Worm (Caenorhabditis elegans) whole organism, L1 larva: ENCODE data around the gene ufl-1.

ENCODE experiments used
- C16A3.4 ChIP-seq: fragments of 150-350 bp; optimal IDR thresholded peaks from 2 replicates; lab custom pipeline; 2014; ENCODE audit warnings: missing biosample characterization, missing genetic modification characterization
- F16B12.6 ChIP-seq: fragments of 150-350 bp; optimal IDR thresholded peaks from 2 replicates; lab custom pipeline; 2014; ENCODE audit warnings: missing biosample characterization, missing genetic modification characterization
- ama-1 ChIP-seq: fragments of 150-350 bp; optimal IDR thresholded peaks from 2 replicates; lab custom pipeline; 2014
- blmp-1 ChIP-seq: fragments of 150-350 bp; optimal IDR thresholded peaks from 2 replicates; lab custom pipeline; 2014; ENCODE audit warnings: missing biosample characterization, missing genetic modification characterization
- ceh-8 ChIP-seq: fragments of 200-800 bp; sonication (Bioruptor generic); optimal IDR thresholded peaks from 2 replicates; lab custom pipeline; 2018; ENCODE audit warnings: mild to moderate bottlenecking, missing genetic modification characterization, moderate library complexity, missing compliant biosample characterization
- ceh-88 ChIP-seq: fragments of 200-800 bp; sonication (Bioruptor generic); IDR thresholded peaks from 2 replicates; pipeline ENCODE4 v1.3.6; 2022; ENCODE audit warnings: missing genetic modification characterization, missing compliant biosample characterization
- dpl-1 ChIP-seq, 3 experiments: fragments of 150-350 bp in 2 of 3; sonication (generic microtip) in 1 of 3; optimal IDR thresholded peaks; 2 replicates each; lab custom pipeline; 2014 to 2017; ENCODE audit warnings: missing biosample characterization in 3 of 3, missing genetic modification characterization in 3 of 3, missing genetic modification reagents in 3 of 3
- efl-1 ChIP-seq, 4 experiments: fragments of 150-350 bp; optimal IDR thresholded peaks in 3 of 4; peaks in 1 of 4; 1 replicate in 1 of 4; 2 replicates in 3 of 4; lab custom pipeline; 2014; ENCODE audit warnings: missing biosample characterization in 2 of 4, missing genetic modification characterization in 2 of 4, missing genetic modification reagents in 2 of 4
- elt-2 ChIP-seq: sonication (generic microtip); optimal IDR thresholded peaks from 2 replicates; lab custom pipeline; 2016; ENCODE audit warnings: missing genetic modification characterization, mild to moderate bottlenecking, inconsistent platforms, missing compliant biosample characterization, missing genetic modification reagents
- elt-3 ChIP-seq, 6 experiments: fragments of 150-350 bp in 1 of 6; sonication (generic microtip); optimal IDR thresholded peaks; 2 replicates each; lab custom pipeline; 2017 to 2018; ENCODE audit warnings: missing biosample characterization in 6 of 6, missing genetic modification characterization in 6 of 6, inconsistent platforms in 1 of 6
- fkh-10 ChIP-seq: sonication (generic microtip); optimal IDR thresholded peaks from 2 replicates; lab custom pipeline; 2017; ENCODE audit warnings: missing biosample characterization, missing genetic modification reagents, missing genetic modification characterization
- irx-1 ChIP-seq: sonication (generic microtip); optimal IDR thresholded peaks from 2 replicates; lab custom pipeline; 2016; ENCODE audit warnings: missing genetic modification characterization, missing compliant biosample characterization
- jun-1 ChIP-seq: fragments of 150-350 bp; optimal IDR thresholded peaks from 2 replicates; lab custom pipeline; 2014; ENCODE audit warnings: missing biosample characterization, missing genetic modification reagents, missing genetic modification characterization
- lin-13 ChIP-seq: fragments of 150-350 bp; optimal IDR thresholded peaks from 2 replicates; lab custom pipeline; 2014; ENCODE audit warnings: missing biosample characterization, missing genetic modification reagents, missing genetic modification characterization
- lin-14 ChIP-seq: fragments of 200-800 bp; sonication (Bioruptor generic); optimal IDR thresholded peaks from 2 replicates; lab custom pipeline; 2018; ENCODE audit warnings: mild to moderate bottlenecking, missing genetic modification characterization, moderate library complexity, missing compliant biosample characterization
- lin-35 ChIP-seq, 2 experiments: fragments of 150-350 bp; optimal IDR thresholded peaks; 2 replicates each; lab custom pipeline; 2014; ENCODE audit warnings: missing biosample characterization in 2 of 2, missing genetic modification characterization in 2 of 2, missing genetic modification reagents in 2 of 2
- lin-39 ChIP-seq: fragments of 150-350 bp; optimal IDR thresholded peaks from 2 replicates; lab custom pipeline; 2014; ENCODE audit warnings: missing biosample characterization, missing genetic modification reagents, missing genetic modification characterization
- lsy-2 ChIP-seq, 2 experiments: fragments of 150-350 bp; optimal IDR thresholded peaks; 2 replicates each; lab custom pipeline; 2014; ENCODE audit warnings: missing biosample characterization in 2 of 2, missing genetic modification characterization in 2 of 2
- mdl-1 ChIP-seq, 2 experiments: fragments of 150-350 bp; optimal IDR thresholded peaks; 2 replicates each; lab custom pipeline; 2014 to 2017; ENCODE audit warnings: missing biosample characterization in 2 of 2, missing genetic modification characterization in 2 of 2, inconsistent platforms in 1 of 2
- mep-1 ChIP-seq: fragments of 150-350 bp; optimal IDR thresholded peaks from 2 replicates; lab custom pipeline; 2014; ENCODE audit warnings: missing biosample characterization, missing genetic modification characterization
- nhr-12 ChIP-seq: sonication (generic microtip); optimal IDR thresholded peaks from 2 replicates; lab custom pipeline; 2017; ENCODE audit warnings: missing biosample characterization, missing genetic modification characterization
- nhr-19 ChIP-seq: fragments of 200-800 bp; sonication (Bioruptor generic); conservative IDR thresholded peaks from 2 replicates; pipeline ENCODE4 v1.3.6; 2022; ENCODE audit warnings: missing genetic modification characterization, missing compliant biosample characterization
- nhr-20 ChIP-seq: sonication (generic microtip); optimal IDR thresholded peaks from 2 replicates; lab custom pipeline; 2016; ENCODE audit warnings: mild to moderate bottlenecking, missing genetic modification characterization, missing compliant biosample characterization
- nhr-28 ChIP-seq: fragments of 150-350 bp; optimal IDR thresholded peaks from 2 replicates; lab custom pipeline; 2014; ENCODE audit warnings: missing biosample characterization, missing genetic modification characterization
- nhr-71 ChIP-seq: sonication (generic microtip); optimal IDR thresholded peaks from 2 replicates; lab custom pipeline; 2016; ENCODE audit warnings: mild to moderate bottlenecking, missing genetic modification characterization, moderate library complexity, missing compliant biosample characterization
- nhr-77 ChIP-seq: fragments of 150-350 bp; optimal IDR thresholded peaks from 2 replicates; lab custom pipeline; 2014; ENCODE audit warnings: missing biosample characterization, missing genetic modification characterization
- nhr-85 ChIP-seq: sonication (generic microtip); peaks from one replicate; lab custom pipeline; 2016; ENCODE audit warnings: missing genetic modification characterization, inconsistent platforms, missing compliant biosample characterization
- nhr-90 ChIP-seq: sonication (generic microtip); optimal IDR thresholded peaks from 2 replicates; lab custom pipeline; 2016; ENCODE audit warnings: mild to moderate bottlenecking, missing genetic modification characterization, missing compliant biosample characterization; ENCODE audit not compliant: poor library complexity
- rnt-1 ChIP-seq: sonication (generic microtip); optimal IDR thresholded peaks from 2 replicates; lab custom pipeline; 2016; ENCODE audit warnings: mild to moderate bottlenecking, missing genetic modification characterization, moderate library complexity, missing compliant biosample characterization
- snpc-4 ChIP-seq: fragments of 150-350 bp; optimal IDR thresholded peaks from 2 replicates; lab custom pipeline; 2014; ENCODE audit warnings: missing biosample characterization, missing genetic modification characterization
- snu-23 ChIP-seq: sonication (generic microtip); optimal IDR thresholded peaks from 2 replicates; lab custom pipeline; 2016; ENCODE audit warnings: missing genetic modification characterization, missing compliant biosample characterization
- sox-4 ChIP-seq: sonication (generic microtip); optimal IDR thresholded peaks from 2 replicates; lab custom pipeline; 2016; ENCODE audit warnings: missing genetic modification characterization, missing compliant biosample characterization
- sup-37 ChIP-seq: fragments of 200-800 bp; sonication (Bioruptor generic); optimal IDR thresholded peaks from 2 replicates; lab custom pipeline; 2018; ENCODE audit warnings: mild to moderate bottlenecking, missing genetic modification characterization, missing compliant biosample characterization
- tbx-2 ChIP-seq: sonication (generic microtip); optimal IDR thresholded peaks from 2 replicates; lab custom pipeline; 2016; ENCODE audit warnings: missing genetic modification characterization, missing compliant biosample characterization
- tlp-1 ChIP-seq: fragments of 150-350 bp; optimal IDR thresholded peaks from 2 replicates; lab custom pipeline; 2014; ENCODE audit warnings: missing biosample characterization, missing genetic modification characterization
- unc-130 ChIP-seq: fragments of 150-350 bp; optimal IDR thresholded peaks from 2 replicates; lab custom pipeline; 2017; ENCODE audit warnings: missing biosample characterization, missing genetic modification characterization, inconsistent platforms
- ztf-4 ChIP-seq: fragments of 150-350 bp; optimal IDR thresholded peaks from 2 replicates; lab custom pipeline; 2014; ENCODE audit warnings: missing biosample characterization, missing genetic modification characterization

ufl-1 gene

DNA sequence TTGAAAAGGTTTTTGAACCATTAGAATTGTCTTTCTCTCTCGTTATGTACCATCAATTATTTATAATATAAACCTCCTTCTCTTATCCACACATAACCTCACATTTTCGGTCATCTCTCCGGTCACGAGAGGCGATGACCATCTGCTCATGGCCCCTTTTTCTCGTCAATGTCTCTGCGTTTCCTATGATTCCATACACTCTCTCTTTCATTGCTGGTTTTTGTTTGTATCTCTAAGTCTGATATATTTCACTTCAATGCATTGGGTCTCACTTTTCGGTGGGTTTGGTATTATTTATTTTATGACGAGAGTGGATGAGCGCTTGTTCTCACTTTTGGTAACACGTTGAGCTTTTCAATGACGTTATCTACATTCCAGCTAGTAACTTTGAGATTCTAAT, 13.7 kb downstream of the ufl-1 start (continued):
- peak; percentile 91 for TF ChIP-seq nhr-20 (tag; lab: Kevin White, UChicago)
- peak; percentile 85 for TF ChIP-seq ztf-4 (tag; lab: Kevin White, UChicago)
- peak; percentile 85 for TF ChIP-seq nhr-85
- TF ChIP-seq tlp-1 (tag; lab: Kevin White, UChicago) = no peak
- TF ChIP-seq sox-4 = no peak
- no peak for TF ChIP-seq ceh-8 (GFP tag; lab: Kevin White, UChicago)
- TF ChIP-seq unc-130 (tag; lab: Kevin White, UChicago) = peak; percentile 46

- TF ChIP-seq nhr-12 = no peak
- TF ChIP-seq nhr-85 = peak; percentile 56
Observed at ce11 chrIV:7022227-7022626, 14.4 kb downstream of the ufl-1 start.

DNA sequence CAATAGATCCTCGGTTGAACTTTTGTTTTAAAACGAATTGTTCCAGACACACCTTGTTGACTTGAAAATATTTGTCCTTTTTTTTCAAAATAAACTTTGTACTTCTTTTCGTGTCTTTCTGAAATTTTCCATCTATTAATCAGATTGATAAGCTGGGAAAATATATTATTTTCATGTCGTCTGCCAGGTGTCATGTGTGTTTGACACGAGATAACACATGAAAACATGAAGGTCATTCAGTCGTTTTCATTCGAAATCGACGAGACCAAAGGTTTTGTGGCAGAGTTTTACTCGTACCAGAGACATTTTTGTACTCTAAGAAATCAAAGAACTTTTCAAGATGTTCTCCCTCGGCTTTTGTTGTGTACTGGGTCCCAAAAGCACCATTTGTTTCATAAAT, 16.0 kb downstream of the ufl-1 start:
- peak in 1 of 2 experiments; percentile 41 for TF ChIP-seq mdl-1 (tag; optimal IDR thresholded peaks at IDR 0.05; lab: Kevin White, UChicago)
- no peak for TF ChIP-seq snpc-4 (tag; lab: Kevin White, UChicago)
- peak; percentile 24 for TF ChIP-seq C16A3.4 (tag; lab: Kevin White, UChicago)
- TF ChIP-seq lsy-2 (tag; optimal IDR thresholded peaks at IDR 0.05; lab: Kevin White, UChicago) = peak in 1 of 2 experiments; percentile 37
- TF ChIP-seq nhr-20 (tag; lab: Kevin White, UChicago) = peak; percentile 59
- no peak for TF ChIP-seq lin-39 (tag; lab: Kevin White, UChicago)
- peak; percentile 43 for TF ChIP-seq unc-130 (tag; lab: Kevin White, UChicago)
- TF ChIP-seq nhr-71 = peak; percentile 66
- TF ChIP-seq rnt-1 (tag; lab: Kevin White, UChicago) = no peak
- no peak for TF ChIP-seq lin-13 (GFP tag; lab: Kevin White, UChicago)
- TF ChIP-seq dpl-1 (GFP tag; optimal IDR thresholded peaks at IDR 0.05; lab: Kevin White, UChicago) = peak in 1 of 3 experiments; percentile 28
- TF ChIP-seq lin-35 (GFP tag; optimal IDR thresholded peaks at IDR 0.05; lab: Kevin White, UChicago) = peak in 1 of 2 experiments; percentile 58
- TF ChIP-seq lin-14 (GFP tag; lab: Kevin White, UChicago) = peak; percentile 60
- TF ChIP-seq elt-3 (tag; optimal IDR thresholded peaks at IDR 0.05; lab: Kevin White, UChicago) = peak in 2 of 6 experiments; percentile 37 to 83
- TF ChIP-seq efl-1 (optimal IDR thresholded peaks at IDR 0.05; lab: Kevin White, UChicago) = no peak
- peak in 1 of 2 experiments; percentile 65 for TF ChIP-seq efl-1 (GFP tag; optimal IDR thresholded peaks at IDR 0.05 in 1 of 2; lab: Kevin White, UChicago)
- TF ChIP-seq elt-2 = peak; percentile 80
- peak; percentile 47 for TF ChIP-seq snu-23 (GFP tag; lab: Kevin White, UChicago)
- no peak for TF ChIP-seq F16B12.6
- TF ChIP-seq blmp-1 = peak; percentile 65
- peak; percentile 86 for TF ChIP-seq nhr-85
- peak; percentile 28 for TF ChIP-seq nhr-90 (tag; lab: Kevin White, UChicago)
- peak; percentile 22; the same call in 1 of the 2 replicates for TF ChIP-seq nhr-19 (GFP tag; lab: Robert Waterston, UW)
- peak; percentile 17 for TF ChIP-seq mep-1 (tag; lab: Kevin White, UChicago)

DNA sequence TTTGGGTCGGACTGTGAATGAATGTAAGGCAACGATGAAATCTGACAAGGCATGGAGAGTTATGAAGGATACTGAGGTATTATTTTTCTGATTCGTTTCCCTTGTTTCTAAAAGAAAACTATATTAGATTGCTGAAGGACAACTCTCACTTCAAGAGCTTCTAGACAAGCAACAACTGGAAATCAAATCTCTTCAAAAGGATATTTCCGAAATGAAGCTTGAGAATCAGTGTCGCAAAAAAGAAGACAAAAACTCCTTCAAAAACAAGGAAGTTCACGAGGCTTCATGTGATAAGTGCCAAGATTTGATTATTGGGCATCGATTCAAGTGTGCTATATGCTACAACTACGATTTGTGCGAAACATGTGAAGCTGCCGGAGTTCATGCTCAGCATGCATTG, 18.0 kb downstream of the ufl-1 start:
- TF ChIP-seq nhr-28 (tag; lab: Kevin White, UChicago) (no peak), lin-14 (GFP tag; lab: Kevin White, UChicago) (peak; percentile 36), irx-1 (tag; lab: Kevin White, UChicago) (no peak), lsy-2 (tag; optimal IDR thresholded peaks at IDR 0.05; lab: Kevin White, UChicago) (no peak), ama-1 (lab: Kevin White, UChicago) (no peak), sup-37 (no peak), efl-1 (optimal IDR thresholded peaks at IDR 0.05; lab: Kevin White, UChicago) (no peak), efl-1 (GFP tag; optimal IDR thresholded peaks at IDR 0.05 in 1 of 2; lab: Kevin White, UChicago) (no peak), nhr-77 (no peak), ceh-88 (no peak), jun-1 (no peak), fkh-10 (GFP tag; lab: Kevin White, UChicago) (peak; percentile 94), tbx-2 (tag; lab: Kevin White, UChicago) (no peak), snu-23 (GFP tag; lab: Kevin White, UChicago) (no peak)
